Fruit fly (Drosophila melanogaster): Measurements from ENCODE around the gene AlkB.

DNA sequence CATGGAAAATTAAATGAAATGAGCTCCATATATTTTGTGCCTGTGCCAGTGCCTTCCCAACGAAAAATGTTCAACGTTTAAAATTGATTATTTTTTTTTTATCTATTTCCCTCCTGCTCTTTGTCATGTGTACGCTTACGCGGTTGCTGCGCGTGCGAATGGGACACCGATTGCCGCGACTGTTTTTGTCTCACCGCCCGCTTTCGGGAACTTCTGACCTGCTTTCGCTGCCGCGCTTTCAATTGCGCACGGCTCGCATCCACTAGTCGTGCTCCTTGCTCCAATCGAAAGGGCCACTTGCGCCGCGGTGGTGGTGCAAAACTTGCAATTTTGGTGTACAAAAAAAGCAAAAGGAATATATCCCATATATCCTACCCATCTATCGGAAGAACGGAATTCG is 1.2 kb upstream of the AlkB start:
- no peak for TF ChIP-seq Clk (GFP tag; optimal IDR thresholded peaks at IDR 0.05)
- peak; percentile 8 for TF ChIP-seq CG7045 (GFP tag; optimal IDR thresholded peaks at IDR 0.05)
- TF ChIP-seq CG11617 (GFP tag; optimal IDR thresholded peaks at IDR 0.05): peak; percentile 76
- TF ChIP-seq CG5204 (GFP tag; optimal IDR thresholded peaks at IDR 0.05): no peak
- TF ChIP-seq CG1620 (GFP tag; optimal IDR thresholded peaks at IDR 0.05): no peak
- TF ChIP-seq kay (GFP tag; ENCODE audit: borderline replicate concordance): no peak

Measured in whole organism, adult.